Worm (Caenorhabditis elegans) whole organism, late embryonic: ENCODE results near the gene eif-3.F.
A peak's percentile ranks its signal among the peaks of the same experiment; 100 is the strongest.

Source experiments
- K09A11.1 ChIP-seq: sonication (generic microtip); optimal IDR thresholded peaks from 2 replicates; lab custom pipeline; 2017; ENCODE audit warnings: antibody characterized with exemption, mild to moderate bottlenecking, missing genetic modification characterization, missing compliant biosample characterization; ENCODE audit not compliant: insufficient read depth
- Y22D7AL.16 ChIP-seq: sonication (generic microtip); optimal IDR thresholded peaks from 2 replicates; lab custom pipeline; 2016; ENCODE audit warnings: missing genetic modification characterization, missing compliant biosample characterization
- ahr-1 ChIP-seq: sonication (generic microtip); optimal IDR thresholded peaks from 2 replicates; lab custom pipeline; 2016; ENCODE audit warnings: missing genetic modification characterization, missing compliant biosample characterization
- ceh-18 ChIP-seq: sonication (generic microtip); optimal IDR thresholded peaks from 2 replicates; lab custom pipeline; 2016; ENCODE audit warnings: missing genetic modification characterization, missing compliant biosample characterization
- ceh-2 ChIP-seq: sonication (generic microtip); optimal IDR thresholded peaks from 2 replicates; lab custom pipeline; 2016; ENCODE audit warnings: missing genotype, missing genetic modification characterization, missing compliant biosample characterization
- ceh-22 ChIP-seq: sonication (generic microtip); optimal IDR thresholded peaks from 2 replicates; lab custom pipeline; 2017; ENCODE audit warnings: missing biosample characterization, missing genetic modification characterization
- ceh-24 ChIP-seq: sonication (generic microtip); optimal IDR thresholded peaks from 2 replicates; lab custom pipeline; 2016; ENCODE audit warnings: mild to moderate bottlenecking, missing genetic modification characterization, missing compliant biosample characterization
- ceh-30 ChIP-seq: fragments of 150-350 bp; optimal IDR thresholded peaks from 2 replicates; lab custom pipeline; 2014; ENCODE audit warnings: missing biosample characterization, missing genetic modification characterization
- ceh-31 ChIP-seq: sonication (generic microtip); optimal IDR thresholded peaks from 2 replicates; lab custom pipeline; 2016; ENCODE audit warnings: missing genetic modification characterization, missing compliant biosample characterization
- ceh-34 ChIP-seq: sonication (generic microtip); optimal IDR thresholded peaks from 2 replicates; lab custom pipeline; 2016; ENCODE audit warnings: mild to moderate bottlenecking, missing genetic modification characterization, missing compliant biosample characterization
- ceh-45 ChIP-seq: fragments of 200-800 bp; sonication (Bioruptor generic); IDR thresholded peaks from 2 replicates; pipeline ENCODE4 v1.3.6; 2022; ENCODE audit warnings: missing genetic modification reagents, missing genetic modification characterization, missing compliant biosample characterization
- ceh-48 ChIP-seq: sonication (generic microtip); optimal IDR thresholded peaks from 2 replicates; lab custom pipeline; 2016; ENCODE audit warnings: missing genetic modification characterization, inconsistent platforms, missing compliant biosample characterization
- ceh-6 ChIP-seq: fragments of 200-800 bp; sonication (Bioruptor generic); optimal IDR thresholded peaks from 2 replicates; lab custom pipeline; 2018; ENCODE audit warnings: mild to moderate bottlenecking, missing genetic modification characterization, missing compliant biosample characterization
- che-1 ChIP-seq: sonication (generic microtip); optimal IDR thresholded peaks from 2 replicates; lab custom pipeline; 2016; ENCODE audit warnings: mild to moderate bottlenecking, missing genetic modification characterization, missing compliant biosample characterization
- elt-2 ChIP-seq: sonication (generic microtip); optimal IDR thresholded peaks from 2 replicates; lab custom pipeline; 2016; ENCODE audit warnings: missing genetic modification reagents, missing genetic modification characterization, missing compliant biosample characterization
- ets-4 ChIP-seq: sonication (generic microtip); optimal IDR thresholded peaks from 2 replicates; lab custom pipeline; 2016; ENCODE audit warnings: missing genetic modification characterization, missing compliant biosample characterization
- eyg-1 ChIP-seq: sonication (generic microtip); optimal IDR thresholded peaks from 2 replicates; lab custom pipeline; 2016; ENCODE audit warnings: missing genotype, missing genetic modification characterization, missing compliant biosample characterization
- fax-1 ChIP-seq: sonication (generic microtip); optimal IDR thresholded peaks from 2 replicates; lab custom pipeline; 2016; ENCODE audit warnings: missing genotype, missing genetic modification characterization, missing compliant biosample characterization
- fkh-6 ChIP-seq: sonication (generic microtip); optimal IDR thresholded peaks from 2 replicates; lab custom pipeline; 2016; ENCODE audit warnings: missing genetic modification characterization, missing compliant biosample characterization
- hlh-15 ChIP-seq: sonication (generic microtip); optimal IDR thresholded peaks from 2 replicates; lab custom pipeline; 2016; ENCODE audit warnings: missing genetic modification characterization, missing compliant biosample characterization
- hlh-30 ChIP-seq: sonication (generic microtip); optimal IDR thresholded peaks from 2 replicates; lab custom pipeline; 2017; ENCODE audit warnings: antibody characterized with exemption, missing genetic modification characterization, missing compliant biosample characterization; ENCODE audit not compliant: insufficient read depth
- hlh-8 ChIP-seq: sonication (generic microtip); optimal IDR thresholded peaks from 2 replicates; lab custom pipeline; 2016; ENCODE audit warnings: missing genotype, missing genetic modification characterization, missing compliant biosample characterization
- lim-6 ChIP-seq: sonication (generic microtip); optimal IDR thresholded peaks from 2 replicates; lab custom pipeline; 2016; ENCODE audit warnings: missing genetic modification characterization, missing compliant biosample characterization
- madf-2 ChIP-seq: sonication (generic microtip); optimal IDR thresholded peaks from 2 replicates; lab custom pipeline; 2017; ENCODE audit warnings: missing genetic modification characterization, missing compliant biosample characterization
- mec-3 ChIP-seq: sonication (generic microtip); optimal IDR thresholded peaks from 2 replicates; lab custom pipeline; 2016; ENCODE audit warnings: borderline replicate concordance, missing genetic modification characterization, missing compliant biosample characterization
- nfya-1 ChIP-seq: sonication (generic microtip); optimal IDR thresholded peaks from 2 replicates; lab custom pipeline; 2017; ENCODE audit warnings: missing genetic modification characterization, mild to moderate bottlenecking, missing compliant biosample characterization, antibody characterized with exemption, moderate library complexity
- nhr-11 ChIP-seq: fragments of 150-350 bp; optimal IDR thresholded peaks from 2 replicates; lab custom pipeline; 2014; ENCODE audit warnings: missing biosample characterization, missing genetic modification characterization
- npax-4 ChIP-seq: sonication (generic microtip); optimal IDR thresholded peaks from 2 replicates; lab custom pipeline; 2016; ENCODE audit warnings: missing genetic modification characterization, missing compliant biosample characterization
- pat-9 ChIP-seq: fragments of 200-800 bp; sonication (Bioruptor generic); optimal IDR thresholded peaks from 2 replicates; lab custom pipeline; 2018; ENCODE audit warnings: mild to moderate bottlenecking, missing genetic modification characterization, moderate library complexity, missing compliant biosample characterization
- pha-2 ChIP-seq: sonication (generic microtip); optimal IDR thresholded peaks from 2 replicates; lab custom pipeline; 2017; ENCODE audit warnings: mild to moderate bottlenecking, missing genetic modification characterization, missing compliant biosample characterization
- pha-4 ChIP-seq: fragments of 150-350 bp; optimal IDR thresholded peaks from 2 replicates; lab custom pipeline; 2018; ENCODE audit warnings: missing biosample characterization, missing genetic modification reagents, missing genetic modification characterization
- pqm-1 ChIP-seq: sonication (generic microtip); optimal IDR thresholded peaks from 2 replicates; lab custom pipeline; 2016; ENCODE audit warnings: missing genetic modification characterization, missing compliant biosample characterization
- pros-1 ChIP-seq: fragments of 150-350 bp; optimal IDR thresholded peaks from 2 replicates; lab custom pipeline; 2014; ENCODE audit warnings: missing biosample characterization, missing genetic modification reagents, missing genetic modification characterization
- ref-2 ChIP-seq: sonication (generic microtip); optimal IDR thresholded peaks from 2 replicates; lab custom pipeline; 2016; ENCODE audit warnings: missing genetic modification characterization, missing compliant biosample characterization
- rnt-1 ChIP-seq: sonication (generic microtip); optimal IDR thresholded peaks from 2 replicates; lab custom pipeline; 2016; ENCODE audit warnings: missing genetic modification characterization, missing compliant biosample characterization
- sox-2 ChIP-seq: fragments of 200-800 bp; sonication (Bioruptor generic); IDR thresholded peaks from 2 replicates; pipeline ENCODE4 v1.3.6; 2022; ENCODE audit warnings: missing genetic modification reagents, missing genetic modification characterization, missing compliant biosample characterization
- sox-4 ChIP-seq: sonication (generic microtip); optimal IDR thresholded peaks from 2 replicates; lab custom pipeline; 2017; ENCODE audit warnings: mild to moderate bottlenecking, missing genetic modification characterization, inconsistent platforms, missing compliant biosample characterization
- syd-9 ChIP-seq: sonication (generic microtip); optimal IDR thresholded peaks from 2 replicates; lab custom pipeline; 2016; ENCODE audit warnings: mild to moderate bottlenecking, missing genetic modification characterization, moderate library complexity, missing compliant biosample characterization
- tbx-2 ChIP-seq: sonication (generic microtip); optimal IDR thresholded peaks from 2 replicates; lab custom pipeline; 2016; ENCODE audit warnings: missing genetic modification characterization, missing compliant biosample characterization
- unc-3 ChIP-seq, 2 experiments: fragments of 200-800 bp in 1 of 2; sonication (Bioruptor generic) in 1 of 2; sonication (generic microtip) in 1 of 2; conservative IDR thresholded peaks in 1 of 2; optimal IDR thresholded peaks in 1 of 2; 2 replicates each; pipeline versions ENCODE4 v1.3.6 to Lab custom; 2016 to 2022; ENCODE audit warnings: missing compliant biosample characterization in 2 of 2, missing genetic modification characterization in 2 of 2, missing genetic modification reagents in 1 of 2
- unc-42 ChIP-seq: sonication (generic microtip); optimal IDR thresholded peaks from 2 replicates; lab custom pipeline; 2016; ENCODE audit warnings: missing genotype, missing genetic modification characterization, missing compliant biosample characterization
- unc-55 ChIP-seq: sonication (generic microtip); optimal IDR thresholded peaks from 2 replicates; lab custom pipeline; 2017; ENCODE audit warnings: missing biosample characterization, missing genetic modification reagents, missing genetic modification characterization
- unc-86 ChIP-seq: sonication (generic microtip); optimal IDR thresholded peaks from 2 replicates; lab custom pipeline; 2016; ENCODE audit warnings: missing genetic modification characterization, missing compliant biosample characterization
- zip-5 ChIP-seq: sonication (generic microtip); optimal IDR thresholded peaks from 2 replicates; lab custom pipeline; 2016; ENCODE audit warnings: missing genetic modification characterization, missing compliant biosample characterization

The eif-3.F gene

DNA sequence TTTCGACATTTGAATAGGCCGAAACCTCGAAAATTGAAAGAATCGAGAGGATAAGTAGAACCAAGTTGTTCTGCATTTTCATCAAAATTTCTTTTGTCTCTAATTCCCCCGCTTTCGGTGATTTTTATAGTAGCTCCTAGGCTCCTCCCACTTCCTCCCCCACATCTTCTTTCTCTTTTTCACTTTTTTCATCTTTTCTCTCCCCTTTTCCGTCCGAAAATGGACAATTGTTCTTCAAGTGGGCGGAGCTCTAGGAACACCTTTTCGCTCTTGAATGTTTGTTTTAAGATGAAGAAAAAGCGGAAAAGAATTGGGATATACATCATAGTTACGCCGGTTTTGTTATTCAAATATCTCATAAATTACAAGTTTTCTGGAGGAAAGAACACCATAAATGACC, 15.0 kb downstream of the eif-3.F start, which contains the start of gene F42A8.1:
Gene F42A8.1 (minus strand): TSS at position 101 of the 400 bp plus-strand sequence.
- TF ChIP-seq unc-55 (GFP tag; lab: Kevin White, UChicago) (no peak), hlh-8 (tag; lab: Kevin White, UChicago) (no peak), nfya-1 (tag; lab: Kevin White, UChicago) (no peak), hlh-30 (no peak), ceh-45 (GFP tag; lab: Robert Waterston, UW) (no peak), rnt-1 (no peak), zip-5 (no peak), fkh-6 (tag; lab: Kevin White, UChicago) (no peak), pqm-1 (tag; lab: Kevin White, UChicago) (no peak), ceh-22 (no peak), mec-3 (tag; lab: Kevin White, UChicago) (no peak), elt-2 (tag; lab: Kevin White, UChicago) (no peak), ahr-1 (no peak), syd-9 (tag; lab: Kevin White, UChicago) (no peak), ceh-18 (tag; lab: Kevin White, UChicago) (no peak), ceh-48 (tag; lab: Kevin White, UChicago) (no peak), pha-4 (tag; lab: Kevin White, UChicago) (no peak), madf-2 (tag; lab: Kevin White, UChicago) (no peak), npax-4 (tag; lab: Kevin White, UChicago) (no peak), hlh-15 (tag; lab: Kevin White, UChicago) (no peak)

DNA sequence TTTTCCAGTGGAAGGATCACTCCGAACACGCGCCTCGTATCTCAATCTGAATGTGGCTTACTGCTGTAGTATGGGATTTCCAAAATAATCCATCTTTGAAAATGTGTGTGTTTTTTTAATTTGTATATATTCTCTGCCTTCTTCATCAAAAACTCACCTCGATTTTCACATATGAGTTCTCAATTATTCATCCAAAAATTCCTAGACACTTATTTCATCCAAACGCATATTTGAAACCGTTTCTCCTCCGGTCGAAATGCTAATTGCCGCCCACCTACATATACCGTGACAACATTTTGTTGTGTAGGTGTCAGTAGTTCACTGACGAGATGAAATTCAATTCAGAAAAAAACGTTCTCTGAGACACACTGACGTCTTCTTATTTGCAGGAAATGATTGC, 16.0 kb downstream of the eif-3.F start:
- TF ChIP-seq nhr-11 (no peak), ceh-18 (tag; lab: Kevin White, UChicago) (no peak), unc-3 (GFP tag; conservative IDR thresholded peaks at IDR 0.05; lab: Robert Waterston, UW) (no peak), unc-3 (tag; optimal IDR thresholded peaks at IDR 0.05; lab: Kevin White, UChicago) (no peak), ets-4 (tag; lab: Kevin White, UChicago) (no peak), ceh-30 (tag; lab: Kevin White, UChicago) (no peak), K09A11.1 (no peak), ahr-1 (no peak), pros-1 (tag; lab: Kevin White, UChicago) (no peak)

DNA sequence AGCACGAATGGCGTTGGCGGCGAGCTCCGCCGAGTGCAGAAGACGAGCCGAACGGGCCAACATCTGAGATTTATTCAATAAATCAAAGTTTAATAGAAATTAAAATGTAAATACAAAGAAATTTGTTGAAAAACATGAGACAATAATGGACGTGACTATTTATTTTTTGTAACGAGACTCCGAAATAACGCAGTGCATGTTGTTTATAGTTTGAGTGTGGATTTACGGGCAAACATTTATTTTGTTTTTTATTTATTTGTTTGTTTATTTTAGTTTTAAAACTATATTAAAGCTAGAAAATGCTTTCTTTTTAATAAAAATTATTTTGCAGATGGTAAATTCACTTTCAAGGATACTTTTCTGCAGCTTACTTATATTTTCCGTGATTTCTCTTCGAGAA, 21.2 kb downstream of the eif-3.F start, which contains the start of the genes sdhb-1 and cup-15:
Gene sdhb-1 (minus strand): TSS at position 63 of the 400 bp plus-strand sequence.
Gene cup-15 (plus strand): TSS at position 332 of the 400 bp plus-strand sequence.
- TF ChIP-seq hlh-8 (tag; lab: Kevin White, UChicago) (no peak), ref-2 (tag; lab: Kevin White, UChicago) (no peak), pha-2 (no peak), ceh-22 (no peak), che-1 (no peak), sox-2 (GFP tag; lab: Robert Waterston, UW) (no peak), sox-4 (tag; lab: Kevin White, UChicago) (no peak), zip-5 (no peak), ceh-45 (GFP tag; lab: Robert Waterston, UW) (no peak), nfya-1 (tag; lab: Kevin White, UChicago) (no peak), pha-4 (tag; lab: Kevin White, UChicago) (no peak)

DNA sequence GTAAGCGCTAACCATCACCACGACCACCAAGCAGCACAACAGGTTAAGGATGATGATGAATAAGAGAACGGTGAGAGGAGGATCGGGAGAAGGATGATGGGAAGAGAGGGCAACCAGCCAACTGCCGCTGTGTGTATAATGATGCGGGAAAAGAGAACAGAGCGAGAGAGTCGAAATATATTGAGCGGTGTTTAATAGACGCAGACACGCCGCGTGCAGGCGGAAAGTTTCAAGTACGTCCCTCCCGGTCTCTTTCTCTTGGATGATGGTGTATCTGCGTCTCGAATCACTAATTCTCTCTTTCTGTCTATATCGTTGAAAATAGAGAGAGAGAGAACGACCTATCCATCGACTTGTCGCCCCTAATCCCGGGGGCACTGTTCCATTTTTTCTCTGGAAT, 25.3 kb downstream of the eif-3.F start:
- TF ChIP-seq ceh-48 (tag; lab: Kevin White, UChicago), result no peak
- no peak for TF ChIP-seq pat-9 (tag; lab: Kevin White, UChicago)
- TF ChIP-seq unc-42 (tag; lab: Kevin White, UChicago), result peak; percentile 7
- TF ChIP-seq fax-1 (tag; lab: Kevin White, UChicago), result no peak
- TF ChIP-seq ceh-22, result peak; percentile 12
- no peak for TF ChIP-seq che-1
- TF ChIP-seq ceh-31 (tag; lab: Kevin White, UChicago), result peak; percentile 26
- TF ChIP-seq hlh-30, result peak; percentile 54
- peak; percentile 55 for TF ChIP-seq ceh-34
- TF ChIP-seq ceh-24 (tag; lab: Kevin White, UChicago), result no peak
- no peak for TF ChIP-seq mec-3 (tag; lab: Kevin White, UChicago)
- 0 out of 2 replicates have a peak, but pooled peaks have one; percentile 18 for TF ChIP-seq unc-3 (GFP tag; conservative IDR thresholded peaks at IDR 0.05; lab: Robert Waterston, UW)
- no peak for TF ChIP-seq unc-3 (tag; optimal IDR thresholded peaks at IDR 0.05; lab: Kevin White, UChicago)
- TF ChIP-seq ceh-2 (tag; lab: Kevin White, UChicago), result no peak
- no peak for TF ChIP-seq Y22D7AL.16
- no peak for TF ChIP-seq ceh-6 (GFP tag; lab: Kevin White, UChicago)
- no peak for TF ChIP-seq elt-2 (tag; lab: Kevin White, UChicago)
- TF ChIP-seq ceh-18 (tag; lab: Kevin White, UChicago), result peak; percentile 74
- TF ChIP-seq ceh-45 (GFP tag; lab: Robert Waterston, UW), result no peak
- TF ChIP-seq tbx-2 (tag; lab: Kevin White, UChicago), result peak; percentile 38
- peak; percentile 69 for TF ChIP-seq nfya-1 (tag; lab: Kevin White, UChicago)
- no peak for TF ChIP-seq pha-4 (tag; lab: Kevin White, UChicago)
- TF ChIP-seq unc-86 (tag; lab: Kevin White, UChicago), result no peak
- TF ChIP-seq zip-5, result no peak
- TF ChIP-seq rnt-1, result no peak
- TF ChIP-seq ref-2 (tag; lab: Kevin White, UChicago), result peak; percentile 30
- no peak for TF ChIP-seq eyg-1 (tag; lab: Kevin White, UChicago)
- no peak for TF ChIP-seq lim-6 (tag; lab: Kevin White, UChicago)
